Worm (Caenorhabditis elegans) whole organism, midembryonic: Measurements from ENCODE around the gene sre-10.

Experiments used
- T22C8.4 ChIP-seq: fragments of 200-800 bp; sonication (Bioruptor generic); IDR thresholded peaks from 2 replicates; pipeline ENCODE4 v1.3.6; 2022; ENCODE audit warnings: missing genetic modification characterization, missing compliant biosample characterization
- cog-1 ChIP-seq: sonication (generic microtip); optimal IDR thresholded peaks from 2 replicates; lab custom pipeline; 2016; ENCODE audit warnings: missing genetic modification characterization, missing compliant biosample characterization
- flt-1 ChIP-seq: fragments of 200-800 bp; sonication (Bioruptor generic); IDR thresholded peaks from 2 replicates; pipeline ENCODE4 v1.3.6; 2022; ENCODE audit warnings: missing genetic modification characterization, missing compliant biosample characterization
- klf-2 ChIP-seq: fragments of 200-800 bp; sonication (Bioruptor generic); conservative IDR thresholded peaks from 2 replicates; pipeline ENCODE4 v1.3.6; 2022; ENCODE audit warnings: missing genetic modification reagents, missing genetic modification characterization, missing compliant biosample characterization
- med-1 ChIP-seq: sonication (generic microtip); optimal IDR thresholded peaks from 2 replicates; lab custom pipeline; 2017; ENCODE audit warnings: missing genetic modification characterization, mild to moderate bottlenecking, missing compliant biosample characterization, antibody characterized with exemption, missing genetic modification reagents; ENCODE audit not compliant: insufficient read depth
- ref-1 ChIP-seq: fragments of 200-800 bp; sonication (Bioruptor generic); conservative IDR thresholded peaks from 2 replicates; pipeline ENCODE4 v1.3.6; 2022; ENCODE audit warnings: missing genetic modification reagents, missing genetic modification characterization, missing compliant biosample characterization
- tab-1 ChIP-seq: fragments of 200-800 bp; sonication (Bioruptor generic); IDR thresholded peaks from 2 replicates; pipeline ENCODE4 v1.3.6; 2022; ENCODE audit warnings: missing genetic modification characterization, missing compliant biosample characterization
- ztf-23 ChIP-seq: fragments of 200-800 bp; sonication (Bioruptor generic); IDR thresholded peaks from 2 replicates; pipeline ENCODE4 v1.3.6; 2022; ENCODE audit warnings: missing genetic modification reagents, missing genetic modification characterization, missing compliant biosample characterization
- ztf-29 ChIP-seq: fragments of 200-800 bp; sonication (Bioruptor generic); IDR thresholded peaks from 2 replicates; pipeline ENCODE4 v1.3.6; 2022; ENCODE audit warnings: missing genetic modification reagents, missing genetic modification characterization, missing compliant biosample characterization

sre-10 gene

ce11 chrV:7130974-7131373 is 1.4 kb upstream of the sre-10 start, which contains the start of gene srx-36:
Gene srx-36 (minus strand): TSS chrV:7131074.
- TF ChIP-seq tab-1, result no peak
- no peak for TF ChIP-seq cog-1 (tag; lab: Kevin White, UChicago)
- TF ChIP-seq ztf-23 (GFP tag; lab: Robert Waterston, UW), result no peak
- TF ChIP-seq flt-1 (GFP tag; lab: Robert Waterston, UW), result no peak
- TF ChIP-seq T22C8.4 (GFP tag; lab: Robert Waterston, UW), result no peak
- TF ChIP-seq med-1 (GFP tag; lab: Kevin White, UChicago), result no peak
- TF ChIP-seq ztf-29 (GFP tag; lab: Robert Waterston, UW), result no peak
- no peak for TF ChIP-seq klf-2 (GFP tag; lab: Robert Waterston, UW)
- no peak for TF ChIP-seq ref-1

DNA sequence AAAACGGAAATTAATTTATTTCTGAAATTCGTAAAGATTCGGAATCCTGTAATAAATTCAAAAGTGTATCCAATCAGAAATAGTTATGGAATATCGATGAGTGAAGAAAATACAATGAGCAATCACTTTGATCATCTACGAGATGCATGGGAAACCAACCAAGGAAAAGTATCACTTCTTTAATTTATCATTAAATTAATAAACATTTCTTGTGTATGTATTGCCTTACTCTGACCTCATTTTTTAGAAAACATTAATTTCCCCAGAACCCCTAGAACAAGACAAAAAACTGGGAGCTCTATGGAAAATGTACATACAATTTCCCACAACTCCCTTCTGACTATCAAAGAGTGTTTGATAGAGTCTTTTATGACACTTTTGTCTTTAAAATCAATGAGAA is 1.6 kb downstream of the sre-10 start, which contains the start of gene F10D2.16:
F10D2.16 (plus strand) TSS at position 301 of the 400 bp plus-strand sequence.
- TF ChIP-seq cog-1 (tag; lab: Kevin White, UChicago) (no peak), ztf-29 (GFP tag; lab: Robert Waterston, UW) (no peak)

ce11 chrV:7136859-7137258 is 4.5 kb downstream of the sre-10 start:
- TF ChIP-seq tab-1 (no peak), ztf-29 (GFP tag; lab: Robert Waterston, UW) (no peak), cog-1 (tag; lab: Kevin White, UChicago) (no peak), T22C8.4 (GFP tag; lab: Robert Waterston, UW) (no peak), klf-2 (GFP tag; lab: Robert Waterston, UW) (no peak), ref-1 (no peak), ztf-23 (GFP tag; lab: Robert Waterston, UW) (no peak), flt-1 (GFP tag; lab: Robert Waterston, UW) (no peak), med-1 (GFP tag; lab: Kevin White, UChicago) (no peak)

ce11 chrV:7138320-7138719 is 6.0 kb downstream of the sre-10 start, which contains the start of gene str-112:
Gene str-112 (minus strand): TSS chrV:7138420.
- TF ChIP-seq cog-1 (tag; lab: Kevin White, UChicago), result no peak
- no peak for TF ChIP-seq med-1 (GFP tag; lab: Kevin White, UChicago)
- TF ChIP-seq ref-1, result no peak
- TF ChIP-seq ztf-29 (GFP tag; lab: Robert Waterston, UW), result no peak
- no peak for TF ChIP-seq tab-1
- TF ChIP-seq T22C8.4 (GFP tag; lab: Robert Waterston, UW), result no peak
- no peak for TF ChIP-seq flt-1 (GFP tag; lab: Robert Waterston, UW)
- TF ChIP-seq klf-2 (GFP tag; lab: Robert Waterston, UW), result no peak
- no peak for TF ChIP-seq ztf-23 (GFP tag; lab: Robert Waterston, UW)

DNA sequence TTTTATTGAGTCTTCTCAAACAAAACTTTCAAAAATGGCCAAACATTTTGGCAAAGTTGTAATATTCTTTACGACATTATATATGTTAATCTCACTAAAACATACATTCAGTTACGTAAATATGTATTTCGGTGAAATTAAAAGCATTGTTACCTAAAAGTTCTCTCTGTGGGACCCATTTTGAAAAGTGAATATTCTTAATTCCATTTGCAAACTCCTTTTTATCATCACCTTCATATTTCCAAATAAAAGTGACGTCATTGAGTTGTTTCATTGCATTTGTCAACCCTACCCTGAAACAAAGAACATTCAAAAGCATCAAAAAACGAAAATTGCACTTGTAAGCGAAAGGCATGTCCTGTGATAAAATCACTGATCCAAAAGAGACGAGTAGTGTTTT is 8.0 kb downstream of the sre-10 start:
- TF ChIP-seq cog-1 (tag; lab: Kevin White, UChicago), result no peak
- no peak for TF ChIP-seq flt-1 (GFP tag; lab: Robert Waterston, UW)
- no peak for TF ChIP-seq ztf-23 (GFP tag; lab: Robert Waterston, UW)
- no peak for TF ChIP-seq ztf-29 (GFP tag; lab: Robert Waterston, UW)
- no peak for TF ChIP-seq med-1 (GFP tag; lab: Kevin White, UChicago)
- no peak for TF ChIP-seq klf-2 (GFP tag; lab: Robert Waterston, UW)
- TF ChIP-seq ref-1, result no peak
- no peak for TF ChIP-seq tab-1
- TF ChIP-seq T22C8.4 (GFP tag; lab: Robert Waterston, UW), result no peak

- TF ChIP-seq med-1 (GFP tag; lab: Kevin White, UChicago) (no peak), ztf-29 (GFP tag; lab: Robert Waterston, UW) (no peak), klf-2 (GFP tag; lab: Robert Waterston, UW) (no peak), flt-1 (GFP tag; lab: Robert Waterston, UW) (no peak), T22C8.4 (GFP tag; lab: Robert Waterston, UW) (no peak), ref-1 (no peak), cog-1 (tag; lab: Kevin White, UChicago) (no peak), tab-1 (no peak), ztf-23 (GFP tag; lab: Robert Waterston, UW) (no peak)
These were observed 9.5 kb downstream of the sre-10 start, which contains the start of gene ugt-40 for ce11 chrV:7141864-7142263. Gene ugt-40 (minus strand): TSS chrV:7141964.

- TF ChIP-seq klf-2 (GFP tag; lab: Robert Waterston, UW), result no peak
- no peak for TF ChIP-seq ref-1
- TF ChIP-seq cog-1 (tag; lab: Kevin White, UChicago), result no peak
- no peak for TF ChIP-seq med-1 (GFP tag; lab: Kevin White, UChicago)
- TF ChIP-seq ztf-23 (GFP tag; lab: Robert Waterston, UW), result no peak
- no peak for TF ChIP-seq tab-1
- TF ChIP-seq ztf-29 (GFP tag; lab: Robert Waterston, UW), result no peak
- no peak for TF ChIP-seq T22C8.4 (GFP tag; lab: Robert Waterston, UW)
- no peak for TF ChIP-seq flt-1 (GFP tag; lab: Robert Waterston, UW)
These were observed 10.3 kb downstream of the sre-10 start for ce11 chrV:7142661-7143060.

DNA sequence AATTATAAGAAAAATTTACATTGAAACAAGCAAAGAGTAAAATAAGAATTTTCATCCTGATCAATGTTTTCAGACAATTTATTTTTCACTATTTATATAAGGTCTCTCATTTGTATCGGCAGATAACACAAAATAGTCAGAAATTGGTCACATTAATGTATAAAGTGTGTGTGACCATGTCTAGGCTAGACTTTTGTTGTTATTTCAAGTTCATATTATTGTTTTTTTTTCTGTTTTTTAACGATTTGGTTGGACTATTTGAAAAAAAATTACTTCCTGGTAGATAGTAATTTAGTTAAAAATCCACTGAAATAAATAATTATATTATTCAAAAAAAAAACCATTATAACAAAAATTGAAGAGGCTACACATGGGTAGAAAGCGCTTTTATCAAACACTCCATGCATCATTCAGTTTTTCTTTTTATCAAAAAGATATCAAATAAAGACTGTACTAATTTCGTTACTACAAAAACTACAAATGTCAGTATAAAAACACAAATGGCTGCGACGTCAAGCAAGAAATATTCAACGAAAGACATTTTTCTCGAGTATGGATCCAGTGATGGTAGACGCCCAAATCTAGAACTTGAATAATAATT is 13.0 kb downstream of the sre-10 start, which contains the start of gene ugt-37:
ugt-37 (minus strand) TSS at position 69 of the 601 bp plus-strand sequence.
- TF ChIP-seq cog-1 (tag; lab: Kevin White, UChicago) (no peak), ztf-23 (GFP tag; lab: Robert Waterston, UW) (no peak), med-1 (GFP tag; lab: Kevin White, UChicago) (no peak)

DNA sequence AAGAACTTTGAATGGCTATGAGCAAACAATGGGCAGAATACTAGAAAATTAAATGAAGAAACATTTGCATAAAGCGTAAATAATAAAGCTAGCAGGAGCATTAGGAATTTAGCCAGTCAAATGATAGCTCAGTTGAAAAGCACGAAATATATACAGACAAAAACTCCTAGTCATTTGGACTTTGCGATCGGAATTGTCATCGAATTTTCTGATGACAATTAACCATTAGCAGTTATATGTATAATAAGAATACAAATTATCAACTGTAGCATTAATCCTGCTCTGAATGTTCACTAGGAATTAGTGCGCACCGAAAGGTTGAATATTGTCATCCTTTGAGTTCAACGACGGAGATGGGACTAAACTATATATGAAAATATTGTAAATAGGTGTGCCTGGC is 15.0 kb downstream of the sre-10 start, which contains the start of gene ugt-38:
ugt-38 (minus strand) TSS at position 101 of the 400 bp plus-strand sequence.
- TF ChIP-seq med-1 (GFP tag; lab: Kevin White, UChicago) (no peak), ztf-29 (GFP tag; lab: Robert Waterston, UW) (no peak), ref-1 (no peak), ztf-23 (GFP tag; lab: Robert Waterston, UW) (no peak), klf-2 (GFP tag; lab: Robert Waterston, UW) (no peak), cog-1 (tag; lab: Kevin White, UChicago) (no peak), flt-1 (GFP tag; lab: Robert Waterston, UW) (no peak), tab-1 (no peak), T22C8.4 (GFP tag; lab: Robert Waterston, UW) (no peak)
